Fruit fly (Drosophila melanogaster) whole organism, embryonic: Measurements from ENCODE around the gene Rab19.

Source experiments
- Bteb2 ChIP-seq: fragments of 200-800 bp; sonication (Bioruptor generic); optimal IDR thresholded peaks from 2 replicates; lab custom pipeline; 2016; ENCODE audit warnings: missing biosample characterization, missing genetic modification characterization
- CG10267 ChIP-seq: fragments of 200-800 bp; sonication (Bioruptor generic); optimal IDR thresholded peaks from 2 replicates; lab custom pipeline; 2018; ENCODE audit warnings: missing biosample characterization, mild to moderate bottlenecking, missing genetic modification characterization, moderate library complexity
- CG10565 ChIP-seq: fragments of 200-800 bp; sonication (Bioruptor generic); optimal IDR thresholded peaks from 3 replicates; lab custom pipeline; 2016; ENCODE audit warnings: missing biosample characterization, mild to moderate bottlenecking, missing genetic modification characterization
- CG11398 ChIP-seq: fragments of 200-800 bp; sonication (Bioruptor generic); optimal IDR thresholded peaks from 2 replicates; lab custom pipeline; 2016; ENCODE audit warnings: missing biosample characterization, missing genetic modification characterization
- CG11504 ChIP-seq: fragments of 200-800 bp; sonication (Bioruptor generic); optimal IDR thresholded peaks from 3 replicates; lab custom pipeline; 2019; ENCODE audit warnings: missing biosample characterization, mild to moderate bottlenecking, missing genetic modification characterization, moderate library complexity
- CG13424 ChIP-seq: fragments of 200-800 bp; sonication (Bioruptor generic); optimal IDR thresholded peaks from 2 replicates; lab custom pipeline; 2019; ENCODE audit warnings: missing biosample characterization, mild to moderate bottlenecking, missing genetic modification characterization, moderate library complexity
- CG2129 ChIP-seq: fragments of 200-800 bp; sonication (Bioruptor generic); IDR thresholded peaks from 2 replicates; pipeline ENCODE4 v1.3.6; 2022; ENCODE audit warnings: missing biosample characterization, missing genetic modification characterization; ENCODE audit not compliant: partially characterized antibody
- CG2199 ChIP-seq: fragments of 200-800 bp; sonication (Bioruptor generic); IDR thresholded peaks from 3 replicates; pipeline ENCODE4 v1.3.6; 2022; ENCODE audit warnings: missing biosample characterization, missing genetic modification characterization
- CG2875 ChIP-seq: fragments of 200-800 bp; sonication (Bioruptor generic); optimal IDR thresholded peaks from 2 replicates; lab custom pipeline; 2017; ENCODE audit warnings: missing biosample characterization, mild to moderate bottlenecking, missing genetic modification characterization, missing genetic modification reagents
- CG4282 ChIP-seq: fragments of 200-800 bp; sonication (Bioruptor generic); optimal IDR thresholded peaks from 2 replicates; lab custom pipeline; 2016; ENCODE audit warnings: missing biosample characterization, missing genetic modification characterization
- CG4360 ChIP-seq: fragments of 200-800 bp; sonication (Bioruptor generic); IDR thresholded peaks from 2 replicates; pipeline ENCODE4 v1.3.6; 2022; ENCODE audit warnings: missing biosample characterization, missing genetic modification characterization
- CG4854 ChIP-seq: fragments of 200-800 bp; sonication (Bioruptor generic); optimal IDR thresholded peaks from 2 replicates; lab custom pipeline; 2016; ENCODE audit warnings: missing biosample characterization, missing genetic modification characterization, inconsistent platforms
- CG5245 ChIP-seq: fragments of 200-800 bp; sonication (Bioruptor generic); optimal IDR thresholded peaks from 3 replicates; lab custom pipeline; 2016; ENCODE audit warnings: missing biosample characterization, missing genetic modification characterization
- CG6689 ChIP-seq: fragments of 200-800 bp; sonication (Bioruptor generic); IDR thresholded peaks from 2 replicates; pipeline ENCODE4 v1.3.6; 2022; ENCODE audit warnings: missing biosample characterization, missing genetic modification characterization
- CG6765 ChIP-seq: fragments of 200-800 bp; sonication (Bioruptor generic); optimal IDR thresholded peaks from 3 replicates; lab custom pipeline; 2017; ENCODE audit warnings: missing biosample characterization, mild to moderate bottlenecking, missing genetic modification characterization
- CG6791 ChIP-seq: fragments of 200-800 bp; sonication (Bioruptor generic); IDR thresholded peaks from 3 replicates; pipeline ENCODE4 v1.3.6; 2022; ENCODE audit warnings: missing biosample characterization, missing genetic modification characterization; ENCODE audit not compliant: partially characterized antibody
- CG7745 ChIP-seq: fragments of 200-800 bp; sonication (Bioruptor generic); optimal IDR thresholded peaks from 2 replicates; lab custom pipeline; 2018; ENCODE audit warnings: missing biosample characterization, mild to moderate bottlenecking, missing genetic modification characterization, moderate library complexity
- CG8290 ChIP-seq, 3 experiments: fragments of 200-800 bp; sonication (Bioruptor generic); optimal IDR thresholded peaks; 2 replicates each; lab custom pipeline; 2016 to 2019; ENCODE audit warnings: missing biosample characterization in 3 of 3, missing genetic modification characterization in 3 of 3, mild to moderate bottlenecking in 2 of 3, moderate library complexity in 1 of 3
- Dek ChIP-seq: fragments of 200-800 bp; sonication (Bioruptor generic); optimal IDR thresholded peaks from 3 replicates; lab custom pipeline; 2019; ENCODE audit warnings: missing biosample characterization, mild to moderate bottlenecking, missing genetic modification characterization, moderate library complexity
- Ets97D ChIP-seq: fragments of 200-800 bp; sonication (Bioruptor generic); optimal IDR thresholded peaks from 3 replicates; lab custom pipeline; 2016; ENCODE audit warnings: missing biosample characterization, missing genetic modification characterization
- HLH54F ChIP-seq: fragments of 200-800 bp; sonication (Bioruptor generic); optimal IDR thresholded peaks from 3 replicates; lab custom pipeline; 2016; ENCODE audit warnings: missing biosample characterization, missing genetic modification characterization
- MESR4 ChIP-seq: fragments of 200-800 bp; sonication (Bioruptor generic); optimal IDR thresholded peaks from 2 replicates; lab custom pipeline; 2018; ENCODE audit warnings: missing biosample characterization, mild to moderate bottlenecking, missing genetic modification characterization, moderate library complexity
- Pdp1 ChIP-seq, 2 experiments: fragments of 200-800 bp; sonication (Bioruptor generic); optimal IDR thresholded peaks; 3 replicates each; lab custom pipeline; 2016; ENCODE audit warnings: missing biosample characterization in 2 of 2, missing genetic modification characterization in 2 of 2, mild to moderate bottlenecking in 1 of 2, moderate library complexity in 1 of 2
- Sin3A ChIP-seq: fragments of >200 bp; optimal IDR thresholded peaks from 2 replicates; lab custom pipeline; 2018
- abd-A ChIP-seq: fragments of 200-800 bp; sonication (Bioruptor generic); optimal IDR thresholded peaks from 3 replicates; lab custom pipeline; 2019; ENCODE audit warnings: missing biosample characterization, mild to moderate bottlenecking, missing genetic modification characterization, moderate library complexity
- ac ChIP-seq: fragments of 200-800 bp; sonication (Bioruptor generic); optimal IDR thresholded peaks from 3 replicates; lab custom pipeline; 2017; ENCODE audit warnings: missing biosample characterization, mild to moderate bottlenecking, missing genetic modification characterization
- bigmax ChIP-seq: fragments of 200-800 bp; sonication (Bioruptor generic); optimal IDR thresholded peaks from 2 replicates; lab custom pipeline; 2018; ENCODE audit warnings: missing biosample characterization, mild to moderate bottlenecking, missing genetic modification characterization
- bowl ChIP-seq: fragments of 200-800 bp; sonication (Bioruptor generic); IDR thresholded peaks from 2 replicates; pipeline ENCODE4 v1.3.6; 2022; ENCODE audit warnings: missing biosample characterization, missing genetic modification characterization
- crp ChIP-seq, 2 experiments: fragments of 200-800 bp; sonication (Bioruptor generic); optimal IDR thresholded peaks; 2 replicates in 1 of 2; 3 replicates in 1 of 2; lab custom pipeline; 2017; ENCODE audit warnings: missing biosample characterization in 2 of 2, missing genetic modification characterization in 2 of 2, mild to moderate bottlenecking in 1 of 2, moderate library complexity in 1 of 2
- dpn ChIP-seq, 2 experiments: fragments of 200-800 bp; sonication (Bioruptor generic); optimal IDR thresholded peaks; 3 replicates each; lab custom pipeline; 2016; ENCODE audit warnings: missing biosample characterization in 2 of 2, missing genetic modification characterization in 2 of 2
- insv ChIP-seq, 2 experiments: fragments of 200-800 bp; sonication (Bioruptor generic); optimal IDR thresholded peaks; 3 replicates each; lab custom pipeline; 2016 to 2018; ENCODE audit warnings: missing biosample characterization in 2 of 2, missing genetic modification characterization in 2 of 2
- kah ChIP-seq: fragments of 200-800 bp; sonication (Bioruptor generic); optimal IDR thresholded peaks from 2 replicates; lab custom pipeline; 2018; ENCODE audit warnings: missing biosample characterization, mild to moderate bottlenecking, missing genetic modification characterization
- lbe ChIP-seq: fragments of 200-800 bp; sonication (Bioruptor generic); optimal IDR thresholded peaks from 2 replicates; lab custom pipeline; 2016; ENCODE audit warnings: missing biosample characterization, mild to moderate bottlenecking, missing genetic modification characterization
- mirr ChIP-seq: fragments of 200-800 bp; sonication (Bioruptor generic); optimal IDR thresholded peaks from 3 replicates; lab custom pipeline; 2018; ENCODE audit warnings: missing biosample characterization, mild to moderate bottlenecking, missing genetic modification characterization
- mld ChIP-seq: fragments of 200-800 bp; sonication (Bioruptor generic); IDR thresholded peaks from 3 replicates; pipeline ENCODE4 v1.3.6; 2022; ENCODE audit warnings: missing biosample characterization, missing genetic modification characterization; ENCODE audit not compliant: partially characterized antibody
- nerfin-2 ChIP-seq: fragments of 200-800 bp; sonication (Bioruptor generic); IDR thresholded peaks from 2 replicates; pipeline ENCODE4 v1.3.6; 2022; ENCODE audit warnings: missing biosample characterization, missing genetic modification characterization; ENCODE audit not compliant: partially characterized antibody
- nmo ChIP-seq: fragments of 200-800 bp; sonication (Bioruptor generic); optimal IDR thresholded peaks from 2 replicates; lab custom pipeline; 2018; ENCODE audit warnings: missing biosample characterization, mild to moderate bottlenecking, missing genetic modification characterization, moderate library complexity
- odd ChIP-seq: fragments of 200-800 bp; sonication (Bioruptor generic); optimal IDR thresholded peaks from 2 replicates; lab custom pipeline; 2017; ENCODE audit warnings: missing biosample characterization, mild to moderate bottlenecking, missing genetic modification characterization
- p53 ChIP-seq: fragments of 200-800 bp; sonication (Bioruptor generic); optimal IDR thresholded peaks from 2 replicates; lab custom pipeline; 2016; ENCODE audit warnings: missing biosample characterization, missing genetic modification characterization
- peb ChIP-seq: fragments of 200-800 bp; sonication (Bioruptor generic); IDR thresholded peaks from 2 replicates; pipeline ENCODE4 v1.3.6; 2022; ENCODE audit warnings: missing biosample characterization, missing genetic modification characterization
- pzg ChIP-seq: fragments of 200-800 bp; sonication (Bioruptor generic); optimal IDR thresholded peaks from 3 replicates; lab custom pipeline; 2018; ENCODE audit warnings: missing biosample characterization, mild to moderate bottlenecking, missing genetic modification characterization, moderate library complexity
- schlank ChIP-seq: fragments of 200-800 bp; sonication (Bioruptor generic); optimal IDR thresholded peaks from 2 replicates; lab custom pipeline; 2018; ENCODE audit warnings: missing biosample characterization, mild to moderate bottlenecking, missing genetic modification characterization
- sens ChIP-seq: fragments of 200-800 bp; sonication (Bioruptor generic); peaks from one replicate; lab custom pipeline; 2016; ENCODE audit warnings: missing biosample characterization, missing genetic modification characterization
- stwl ChIP-seq: fragments of 200-800 bp; sonication (Bioruptor generic); optimal IDR thresholded peaks from 3 replicates; lab custom pipeline; 2018; ENCODE audit warnings: missing biosample characterization, mild to moderate bottlenecking, missing genetic modification characterization, moderate library complexity
- tna ChIP-seq: fragments of 200-800 bp; sonication (Bioruptor generic); IDR thresholded peaks from 2 replicates; pipeline ENCODE4 v1.3.6; 2022; ENCODE audit warnings: missing biosample characterization, missing genetic modification characterization; ENCODE audit not compliant: partially characterized antibody
- unc-4 ChIP-seq: fragments of 200-800 bp; sonication (Bioruptor generic); IDR thresholded peaks from 2 replicates; pipeline ENCODE4 v1.3.6; 2022; ENCODE audit warnings: missing biosample characterization, missing genetic modification characterization; ENCODE audit not compliant: partially characterized antibody
- wek ChIP-seq: fragments of 200-800 bp; sonication (Bioruptor generic); optimal IDR thresholded peaks from 3 replicates; lab custom pipeline; 2018; ENCODE audit warnings: missing biosample characterization, mild to moderate bottlenecking, missing genetic modification characterization, moderate library complexity

The Rab19 gene

dm6 chr3L:8289336-8290258 lies 7.2 kb upstream of the Rab19 start, which contains the start of gene cert (continued):
- TF ChIP-seq CG6689 (GFP tag; lab: Robert Waterston, UW) (no peak), mirr (GFP tag; lab: Kevin White, UChicago) (peak; percentile 31), Dek (tag; lab: Kevin White, UChicago) (no peak), kah (GFP tag; lab: Kevin White, UChicago) (peak; percentile 94), bigmax (no peak), CG5245 (GFP tag; lab: Kevin White, UChicago) (no peak), CG11398 (no peak), nerfin-2 (GFP tag; lab: Robert Waterston, UW) (peak; percentile 86), odd (no peak), CG6765 (peak; percentile 22), unc-4 (peak; percentile 88), nmo (GFP tag; lab: Kevin White, UChicago) (peak; percentile 70), stwl (tag; lab: Kevin White, UChicago) (peak; percentile 89), schlank (tag; lab: Kevin White, UChicago) (no peak), CG13424 (tag; lab: Kevin White, UChicago) (no peak), CG4854 (GFP tag; lab: Kevin White, UChicago) (peak; percentile 31), CG2875 (no peak), CG4360 (no peak), CG11504 (no peak), ac (GFP tag; lab: Kevin White, UChicago) (no peak), sens (peak; percentile 93), Pdp1 (GFP tag; optimal IDR thresholded peaks at IDR 0.05; lab: Kevin White, UChicago) (peak in 1 of 2 experiments; percentile 74), HLH54F (GFP tag; lab: Kevin White, UChicago) (no peak), CG2199 (no peak), p53 (GFP tag; lab: Kevin White, UChicago) (peak; percentile 38), lbe (peak; percentile 61), dpn (GFP tag; optimal IDR thresholded peaks at IDR 0.05; lab: Kevin White, UChicago) (peak; percentile 33 to 44), mld (GFP tag; lab: Robert Waterston, UW) (peak; percentile 83; the same call in 2 of the 3 replicates), abd-A (tag; lab: Kevin White, UChicago) (no peak), tna (peak; percentile 76), CG8290 (GFP tag; optimal IDR thresholded peaks at IDR 0.05; lab: Kevin White, UChicago) (no peak), CG8290 (tag; optimal IDR thresholded peaks at IDR 0.05; lab: Kevin White, UChicago) (no peak), Bteb2 (GFP tag; lab: Kevin White, UChicago) (no peak), MESR4 (GFP tag; lab: Kevin White, UChicago) (peak; percentile 72), CG10267 (tag; lab: Kevin White, UChicago) (peak; percentile 92), pzg (GFP tag; lab: Kevin White, UChicago) (peak; percentile 81), insv (GFP tag; optimal IDR thresholded peaks at IDR 0.05; lab: Kevin White, UChicago) (no peak), wek (GFP tag; lab: Kevin White, UChicago) (no peak), CG7745 (tag; lab: Kevin White, UChicago) (no peak), CG10565 (no peak), bowl (GFP tag; lab: Robert Waterston, UW) (no peak), CG4282 (GFP tag; lab: Kevin White, UChicago) (no peak), CG2129 (GFP tag; lab: Robert Waterston, UW) (peak; percentile 76), crp (GFP tag; optimal IDR thresholded peaks at IDR 0.05; lab: Kevin White, UChicago) (peak in 1 of 2 experiments; percentile 75), Ets97D (GFP tag; lab: Kevin White, UChicago) (peak; percentile 65), peb (GFP tag; lab: Robert Waterston, UW) (no peak), CG6791 (GFP tag; lab: Robert Waterston, UW) (peak; percentile 89), Sin3A (peak; percentile 94)
